Worm (Caenorhabditis elegans) whole organism, late embryonic: ENCODE results near the gene F28F8.9.

Source experiments
- ama-1 ChIP-seq: fragments of 150-350 bp; optimal IDR thresholded peaks from 2 replicates; lab custom pipeline; 2014
- ceh-45 ChIP-seq: fragments of 200-800 bp; sonication (Bioruptor generic); IDR thresholded peaks from 2 replicates; pipeline ENCODE4 v1.3.6; 2022; ENCODE audit warnings: missing genetic modification reagents, missing genetic modification characterization, missing compliant biosample characterization
- ceh-6 ChIP-seq: fragments of 200-800 bp; sonication (Bioruptor generic); optimal IDR thresholded peaks from 2 replicates; lab custom pipeline; 2018; ENCODE audit warnings: mild to moderate bottlenecking, missing genetic modification characterization, missing compliant biosample characterization
- dmd-4 ChIP-seq: sonication (generic microtip); optimal IDR thresholded peaks from 2 replicates; lab custom pipeline; 2016; ENCODE audit warnings: borderline replicate concordance, missing genetic modification characterization, missing compliant biosample characterization
- elt-2 ChIP-seq: sonication (generic microtip); optimal IDR thresholded peaks from 2 replicates; lab custom pipeline; 2016; ENCODE audit warnings: missing genetic modification reagents, missing genetic modification characterization, missing compliant biosample characterization
- nhr-11 ChIP-seq: fragments of 150-350 bp; optimal IDR thresholded peaks from 2 replicates; lab custom pipeline; 2014; ENCODE audit warnings: missing biosample characterization, missing genetic modification characterization
- pha-4 ChIP-seq: fragments of 150-350 bp; optimal IDR thresholded peaks from 2 replicates; lab custom pipeline; 2018; ENCODE audit warnings: missing biosample characterization, missing genetic modification reagents, missing genetic modification characterization

DNA sequence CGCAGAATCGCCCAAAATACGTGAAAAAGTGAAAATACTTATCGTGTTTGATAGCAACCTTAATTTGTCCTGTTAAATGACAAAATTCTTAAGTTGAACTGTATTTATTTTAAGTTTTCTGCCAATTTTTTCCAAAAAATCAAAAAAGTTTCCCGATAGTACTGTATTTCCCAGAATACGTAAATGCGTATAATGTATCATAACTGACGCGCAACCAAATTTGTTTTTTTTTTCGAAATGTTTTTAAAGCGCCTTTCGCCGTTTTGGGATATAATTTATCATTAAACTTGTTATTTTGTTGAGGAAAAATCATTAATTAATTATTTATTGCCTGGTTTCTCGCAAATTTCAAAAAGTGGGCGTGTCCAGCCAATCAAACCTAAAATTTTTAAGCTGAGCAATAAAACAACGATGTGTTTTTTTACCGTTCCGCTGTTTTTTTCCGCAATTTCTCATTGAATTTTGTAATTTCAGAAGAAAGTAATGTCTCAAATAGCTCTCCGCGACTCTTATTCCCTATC, 7.4 kb downstream of the F28F8.9 start, which contains the start of gene fbxa-95:
- TF ChIP-seq ama-1 (lab: Kevin White, UChicago) (no peak), ceh-6 (no peak), pha-4 (no peak), nhr-11 (tag; lab: Kevin White, UChicago) (no peak), elt-2 (tag; lab: Kevin White, UChicago) (no peak), dmd-4 (tag; lab: Kevin White, UChicago) (no peak), ceh-45 (GFP tag; lab: Robert Waterston, UW) (no peak)
